Worm (Caenorhabditis elegans) whole organism, L3 larva: ENCODE data around the gene ergo-1.
A peak's percentile ranks its signal among the peaks of the same experiment; 100 is the strongest.

Source experiments
- ZK546.5 ChIP-seq: sonication (generic microtip); optimal IDR thresholded peaks from 2 replicates; lab custom pipeline; 2017; ENCODE audit warnings: missing biosample characterization, missing genetic modification characterization
- ama-1 ChIP-seq: fragments of 150-350 bp; optimal IDR thresholded peaks from 2 replicates; lab custom pipeline; 2018
- ceh-28 ChIP-seq: fragments of 150-350 bp; optimal IDR thresholded peaks from 2 replicates; lab custom pipeline; 2014; ENCODE audit warnings: missing biosample characterization, missing genetic modification reagents, missing genetic modification characterization
- ceh-82 ChIP-seq: fragments of 150-350 bp; optimal IDR thresholded peaks from 2 replicates; lab custom pipeline; 2014; ENCODE audit warnings: missing biosample characterization, missing genetic modification characterization
- ceh-9 ChIP-seq: sonication (generic microtip); optimal IDR thresholded peaks from 2 replicates; lab custom pipeline; 2018; ENCODE audit warnings: missing biosample characterization, missing genetic modification characterization
- egl-27 ChIP-seq: sonication (generic microtip); optimal IDR thresholded peaks from 4 replicates; lab custom pipeline; 2017; ENCODE audit warnings: missing biosample characterization, missing genetic modification reagents, missing genetic modification characterization
- egl-5 ChIP-seq: fragments of 150-350 bp; optimal IDR thresholded peaks from 2 replicates; lab custom pipeline; 2017; ENCODE audit warnings: missing biosample characterization, missing genetic modification reagents, missing genetic modification characterization, inconsistent platforms
- elt-1 ChIP-seq: fragments of 150-350 bp; optimal IDR thresholded peaks from 2 replicates; lab custom pipeline; 2014; ENCODE audit warnings: missing biosample characterization, missing genetic modification characterization
- elt-2 ChIP-seq: sonication (generic microtip); optimal IDR thresholded peaks from 2 replicates; lab custom pipeline; 2016; ENCODE audit warnings: missing genetic modification reagents, mild to moderate bottlenecking, missing genetic modification characterization, missing compliant biosample characterization
- fkh-10 ChIP-seq: sonication (generic microtip); optimal IDR thresholded peaks from 2 replicates; lab custom pipeline; 2017; ENCODE audit warnings: missing biosample characterization, missing genetic modification reagents, missing genetic modification characterization
- fkh-2 ChIP-seq: fragments of 150-350 bp; optimal IDR thresholded peaks from 2 replicates; lab custom pipeline; 2014; ENCODE audit warnings: missing biosample characterization, missing genetic modification reagents, missing genetic modification characterization
- hmg-11 ChIP-seq: sonication (generic microtip); optimal IDR thresholded peaks from 2 replicates; lab custom pipeline; 2016; ENCODE audit warnings: missing genetic modification characterization, missing compliant biosample characterization
- jun-1 ChIP-seq: fragments of 150-350 bp; optimal IDR thresholded peaks from 2 replicates; lab custom pipeline; 2014; ENCODE audit warnings: missing biosample characterization, missing genetic modification reagents, missing genetic modification characterization
- lin-15B ChIP-seq: fragments of 150-350 bp; optimal IDR thresholded peaks from 2 replicates; lab custom pipeline; 2014; ENCODE audit warnings: missing biosample characterization, missing genetic modification characterization
- lsy-12 ChIP-seq: sonication (generic microtip); optimal IDR thresholded peaks from 2 replicates; lab custom pipeline; 2016; ENCODE audit warnings: mild to moderate bottlenecking, missing genetic modification characterization, missing compliant biosample characterization
- mdl-1 ChIP-seq: fragments of 150-350 bp; optimal IDR thresholded peaks from 2 replicates; lab custom pipeline; 2014; ENCODE audit warnings: missing biosample characterization, missing genetic modification characterization
- mml-1 ChIP-seq: fragments of 150-350 bp; sonication (generic microtip); optimal IDR thresholded peaks from 3 replicates; lab custom pipeline; 2014; ENCODE audit warnings: missing biosample characterization, missing genetic modification characterization
- nfya-1 ChIP-seq: sonication (generic microtip); optimal IDR thresholded peaks from 2 replicates; lab custom pipeline; 2017; ENCODE audit warnings: missing genetic modification characterization, mild to moderate bottlenecking, missing compliant biosample characterization, antibody characterized with exemption, moderate library complexity; ENCODE audit not compliant: insufficient read depth
- nhr-12 ChIP-seq: fragments of 150-350 bp; optimal IDR thresholded peaks from 2 replicates; lab custom pipeline; 2014; ENCODE audit warnings: missing biosample characterization, missing genetic modification characterization
- nhr-23 ChIP-seq: fragments of 150-350 bp; optimal IDR thresholded peaks from 2 replicates; lab custom pipeline; 2014; ENCODE audit warnings: missing biosample characterization, missing genetic modification reagents, missing genetic modification characterization
- nhr-237 ChIP-seq: fragments of 150-350 bp; optimal IDR thresholded peaks from 2 replicates; lab custom pipeline; 2014; ENCODE audit warnings: missing biosample characterization, missing genetic modification characterization
- nhr-67 ChIP-seq: fragments of 150-350 bp; optimal IDR thresholded peaks from 2 replicates; lab custom pipeline; 2014; ENCODE audit warnings: missing biosample characterization, missing genetic modification characterization
- nhr-76 ChIP-seq: fragments of 150-350 bp; sonication (generic microtip); optimal IDR thresholded peaks from 5 replicates; lab custom pipeline; 2014; ENCODE audit warnings: missing biosample characterization, missing genetic modification characterization
- pha-4 ChIP-seq: fragments of 150-350 bp; optimal IDR thresholded peaks from 2 replicates; lab custom pipeline; 2014; ENCODE audit warnings: missing biosample characterization, missing genetic modification reagents, missing genetic modification characterization
- pqm-1 ChIP-seq: fragments of 150-350 bp; optimal IDR thresholded peaks from 2 replicates; lab custom pipeline; 2017; ENCODE audit warnings: missing biosample characterization, missing genetic modification characterization, inconsistent platforms
- sea-2 ChIP-seq: fragments of 150-350 bp; sonication (generic microtip); optimal IDR thresholded peaks from 4 replicates; lab custom pipeline; 2014; ENCODE audit warnings: missing biosample characterization, missing genetic modification reagents, missing genetic modification characterization
- skn-1 ChIP-seq: fragments of 150-350 bp; optimal IDR thresholded peaks from 2 replicates; lab custom pipeline; 2014; ENCODE audit warnings: missing biosample characterization, missing genetic modification characterization
- tbx-2 ChIP-seq: sonication (generic microtip); optimal IDR thresholded peaks from 2 replicates; lab custom pipeline; 2016; ENCODE audit warnings: mild to moderate bottlenecking, missing genetic modification characterization, missing compliant biosample characterization
- unc-39 ChIP-seq: sonication (generic microtip); optimal IDR thresholded peaks from 4 replicates; lab custom pipeline; 2017; ENCODE audit warnings: missing biosample characterization, missing genetic modification characterization
- zag-1 ChIP-seq: fragments of 150-350 bp; optimal IDR thresholded peaks from 2 replicates; lab custom pipeline; 2014; ENCODE audit warnings: missing biosample characterization, missing genetic modification characterization
- ztf-11 ChIP-seq: fragments of 150-350 bp; optimal IDR thresholded peaks from 2 replicates; lab custom pipeline; 2014; ENCODE audit warnings: missing biosample characterization, missing genetic modification characterization
- ztf-4 ChIP-seq: fragments of 150-350 bp; optimal IDR thresholded peaks from 2 replicates; lab custom pipeline; 2014; ENCODE audit warnings: missing biosample characterization, missing genetic modification characterization

The ergo-1 gene

DNA sequence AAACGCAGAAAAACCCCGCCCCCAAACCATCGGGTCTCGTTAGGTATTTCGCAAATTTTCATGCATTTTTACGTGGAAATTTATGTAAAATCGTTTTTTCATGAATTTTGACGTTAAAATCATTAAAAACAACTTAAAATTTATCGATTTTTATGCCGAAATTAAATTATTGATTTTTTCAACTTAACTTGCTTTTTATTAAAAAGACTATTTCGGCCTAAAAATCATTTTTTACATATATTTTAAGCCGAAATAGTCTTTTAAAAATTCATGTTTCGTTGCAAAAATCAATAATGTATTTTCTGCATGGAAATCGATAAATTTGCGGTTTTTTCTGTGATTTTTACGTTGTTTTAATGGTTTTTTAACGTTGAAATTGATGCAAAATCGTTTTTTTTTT is 13.0 kb upstream of the ergo-1 start:
- peak; percentile 64 for TF ChIP-seq ceh-28 (tag; lab: Kevin White, UChicago)
- TF ChIP-seq nhr-76, result no peak

DNA sequence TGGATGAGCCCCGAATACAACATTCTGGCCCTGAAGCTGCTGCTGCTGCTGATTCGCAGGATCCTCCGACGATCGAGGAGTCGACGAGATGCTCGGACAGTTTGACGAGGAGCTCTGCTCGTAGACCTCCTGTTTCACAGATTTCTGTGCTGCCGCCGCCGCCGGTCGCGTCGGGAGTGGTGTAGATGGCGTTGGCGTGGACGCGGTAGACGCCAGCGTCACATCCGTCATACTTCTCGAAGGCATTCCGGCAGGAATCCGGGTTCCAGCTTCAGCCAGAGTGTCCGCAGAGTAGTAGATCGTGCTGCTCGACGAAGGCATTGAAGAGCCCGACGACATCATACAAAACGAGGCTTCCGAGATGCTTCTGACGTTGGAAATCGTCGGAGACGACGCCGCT is 7.4 kb upstream of the ergo-1 start:
- TF ChIP-seq ama-1 (lab: Kevin White, UChicago), result no peak

DNA sequence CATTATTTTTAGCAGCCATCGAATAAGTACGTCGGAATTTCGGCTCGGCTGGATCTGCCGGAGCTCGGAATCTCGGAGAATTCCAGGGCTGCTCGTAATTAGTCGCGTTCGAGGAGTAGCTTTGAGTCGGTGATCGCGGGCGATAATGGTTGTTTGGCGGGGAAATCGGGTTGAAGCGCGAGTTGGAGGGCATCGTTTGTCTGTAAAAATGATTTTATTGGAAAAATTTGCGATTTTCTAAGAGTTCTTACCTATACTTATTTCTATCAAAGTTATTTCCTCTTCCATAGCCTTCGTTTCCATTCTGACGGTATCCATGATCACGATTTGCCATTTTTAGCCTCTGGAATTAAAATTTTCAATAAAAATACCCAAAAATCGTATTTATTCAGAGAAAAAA is 5.2 kb upstream of the ergo-1 start, which contains the start of gene Y50D4C.5:
Y50D4C.5 (minus strand) TSS at position 345 of the 400 bp plus-strand sequence.
- no peak for TF ChIP-seq tbx-2
- TF ChIP-seq elt-1 (tag; lab: Kevin White, UChicago), result no peak
- TF ChIP-seq ztf-4, result no peak
- no peak for TF ChIP-seq ZK546.5 (tag; lab: Kevin White, UChicago)
- TF ChIP-seq pha-4 (tag; lab: Kevin White, UChicago), result no peak
- TF ChIP-seq elt-2 (tag; lab: Kevin White, UChicago), result no peak
- no peak for TF ChIP-seq unc-39 (tag; lab: Kevin White, UChicago)

DNA sequence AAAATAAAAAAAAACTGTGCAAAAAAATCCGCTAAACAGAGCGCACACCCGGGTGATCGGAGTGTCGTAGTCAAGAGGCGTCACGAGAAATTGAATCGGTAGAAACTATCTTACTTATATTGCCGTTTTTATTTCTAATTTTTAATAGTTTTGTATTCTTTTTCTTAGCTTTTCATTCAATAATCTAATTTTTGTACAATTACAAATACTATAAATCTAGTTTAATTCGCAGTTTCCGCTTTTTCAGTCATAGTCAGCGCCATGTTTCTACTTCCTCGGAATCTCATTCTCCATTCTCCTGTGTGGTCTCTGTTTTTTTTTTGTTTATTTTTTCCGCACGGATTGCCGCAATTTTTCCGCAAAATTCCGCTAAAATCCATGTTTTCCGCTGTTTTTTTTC is 4.8 kb upstream of the ergo-1 start:
- peak; percentile 42 for TF ChIP-seq nhr-23 (tag; lab: Kevin White, UChicago)
- no peak for TF ChIP-seq nhr-12 (tag; lab: Kevin White, UChicago)
- no peak for TF ChIP-seq ZK546.5 (tag; lab: Kevin White, UChicago)
- peak; percentile 3 for TF ChIP-seq fkh-10 (GFP tag; lab: Kevin White, UChicago)
- peak; percentile 43 for TF ChIP-seq elt-2 (tag; lab: Kevin White, UChicago)
- TF ChIP-seq nfya-1 (tag; lab: Kevin White, UChicago), result peak; percentile 65
- peak; percentile 36 for TF ChIP-seq pqm-1 (tag; lab: Kevin White, UChicago)
- TF ChIP-seq mml-1, result no peak
- TF ChIP-seq ceh-28 (tag; lab: Kevin White, UChicago), result peak; percentile 16
- no peak for TF ChIP-seq egl-5 (tag; lab: Kevin White, UChicago)
- TF ChIP-seq ama-1 (lab: Kevin White, UChicago), result no peak
- peak; percentile 53 for TF ChIP-seq hmg-11 (tag; lab: Kevin White, UChicago)
- TF ChIP-seq ztf-11 (tag; lab: Kevin White, UChicago), result no peak
- TF ChIP-seq lsy-12 (tag; lab: Kevin White, UChicago), result peak; percentile 68
- peak; percentile 74 for TF ChIP-seq lin-15B (tag; lab: Kevin White, UChicago)
- no peak for TF ChIP-seq fkh-2 (tag; lab: Kevin White, UChicago)
- TF ChIP-seq ztf-4, result no peak
- TF ChIP-seq unc-39 (tag; lab: Kevin White, UChicago), result no peak
- peak; percentile 75 for TF ChIP-seq skn-1
- peak; percentile 82 for TF ChIP-seq pha-4 (tag; lab: Kevin White, UChicago)

DNA sequence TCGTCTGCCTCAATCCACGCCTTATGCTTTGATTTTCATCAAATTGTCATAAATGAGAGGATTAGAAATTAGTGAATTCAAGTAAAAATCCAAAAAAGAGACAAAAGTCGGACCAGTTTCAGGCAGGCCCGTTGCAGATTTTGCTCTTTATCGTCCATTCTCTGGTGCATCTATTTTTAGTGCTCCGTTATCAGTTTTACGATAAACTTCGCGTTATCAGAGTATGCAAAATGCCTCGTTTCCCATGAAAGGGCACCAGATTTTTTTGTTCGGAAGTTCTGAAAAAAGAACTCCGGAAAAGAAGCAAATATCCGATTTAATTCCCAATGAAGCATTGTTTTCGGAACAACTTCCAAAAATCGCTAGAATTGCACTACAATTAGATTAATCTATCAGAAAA is 2.7 kb upstream of the ergo-1 start:
- TF ChIP-seq zag-1 (no peak), elt-2 (tag; lab: Kevin White, UChicago) (peak; percentile 57)

DNA sequence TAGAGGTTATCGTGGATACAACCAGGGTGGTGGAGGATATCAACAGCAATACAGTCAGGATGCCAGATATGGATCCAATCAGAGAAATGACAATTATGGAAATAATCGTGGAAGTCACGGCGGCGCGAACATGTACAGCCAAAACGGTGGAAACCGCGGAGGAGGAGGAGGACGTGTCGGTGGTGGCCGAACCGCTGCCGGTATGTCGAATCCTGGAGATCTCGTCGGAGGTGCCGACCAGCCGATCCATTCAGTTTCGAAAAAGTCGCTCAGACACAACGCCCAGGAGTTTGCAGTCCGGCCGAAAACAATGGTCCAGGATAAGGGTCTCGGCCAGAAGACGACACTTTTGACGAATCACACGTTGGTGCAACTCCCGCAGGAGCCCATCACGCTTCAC is 434 bp downstream of the ergo-1 start:
- no peak for TF ChIP-seq skn-1
- no peak for TF ChIP-seq hmg-11 (tag; lab: Kevin White, UChicago)
- no peak for TF ChIP-seq sea-2 (GFP tag; lab: Kevin White, UChicago)
- TF ChIP-seq jun-1 (tag; lab: Kevin White, UChicago), result no peak
- TF ChIP-seq fkh-2 (tag; lab: Kevin White, UChicago), result no peak
- no peak for TF ChIP-seq mdl-1 (tag; lab: Kevin White, UChicago)
- no peak for TF ChIP-seq pqm-1 (tag; lab: Kevin White, UChicago)
- no peak for TF ChIP-seq mml-1
- TF ChIP-seq ama-1 (lab: Kevin White, UChicago), result no peak
- TF ChIP-seq ceh-82 (tag; lab: Kevin White, UChicago), result no peak
- no peak for TF ChIP-seq fkh-10 (GFP tag; lab: Kevin White, UChicago)
- TF ChIP-seq nhr-237 (tag; lab: Kevin White, UChicago), result no peak
- no peak for TF ChIP-seq ceh-28 (tag; lab: Kevin White, UChicago)
- no peak for TF ChIP-seq nhr-12 (tag; lab: Kevin White, UChicago)
- no peak for TF ChIP-seq ztf-4
- no peak for TF ChIP-seq nfya-1 (tag; lab: Kevin White, UChicago)
- TF ChIP-seq ceh-9, result no peak
- no peak for TF ChIP-seq nhr-67 (tag; lab: Kevin White, UChicago)
- TF ChIP-seq egl-27 (tag; lab: Kevin White, UChicago), result no peak
